Fruit fly (Drosophila melanogaster) whole organism, wandering third instar larva: Measurements from ENCODE around the gene CG6508.

Experiments
- CrebA ChIP-seq: fragments of 200-800 bp; sonication (Bioruptor generic); optimal IDR thresholded peaks from 2 replicates; lab custom pipeline; 2016; ENCODE audit warnings: missing biosample characterization, mild to moderate bottlenecking, missing genetic modification characterization, borderline replicate concordance
- Sp1 ChIP-seq: fragments of 200-800 bp; sonication (Bioruptor generic); optimal IDR thresholded peaks from 3 replicates; lab custom pipeline; 2019; ENCODE audit warnings: missing biosample characterization, mild to moderate bottlenecking, missing genetic modification characterization, moderate library complexity
- Vsx2 ChIP-seq: fragments of 200-300, 225-300 bp; sonication (Bioruptor generic); optimal IDR thresholded peaks from 2 replicates; lab custom pipeline; 2018; ENCODE audit warnings: missing biosample characterization, missing genetic modification characterization; ENCODE audit not compliant: partially characterized antibody
- lola ChIP-seq: fragments of >200 bp; optimal IDR thresholded peaks from 2 replicates; lab custom pipeline; 2017; ENCODE audit warnings: missing biosample characterization, missing genetic modification characterization
- psq ChIP-seq: fragments of 200-800 bp; sonication (Bioruptor generic); optimal IDR thresholded peaks from 3 replicates; lab custom pipeline; 2017; ENCODE audit warnings: missing biosample characterization, mild to moderate bottlenecking, missing genetic modification characterization, moderate library complexity
- sv ChIP-seq: fragments of 200-800 bp; sonication (Bioruptor generic); optimal IDR thresholded peaks from 3 replicates; lab custom pipeline; 2016; ENCODE audit warnings: missing biosample characterization, missing genetic modification characterization
- usp ChIP-seq: fragments of >200 bp; optimal IDR thresholded peaks from 2 replicates; lab custom pipeline; 2017; ENCODE audit warnings: missing biosample characterization, missing genetic modification characterization
- woc ChIP-seq: sonication (Bioruptor generic); optimal IDR thresholded peaks from 2 replicates; lab custom pipeline; 2016; ENCODE audit warnings: missing biosample characterization, mild to moderate bottlenecking, missing genetic modification characterization

- TF ChIP-seq sv = no peak
- no peak for TF ChIP-seq lola
- TF ChIP-seq psq (GFP tag; lab: Kevin White, UChicago) = no peak
- no peak for TF ChIP-seq woc (GFP tag; lab: Kevin White, UChicago)
- TF ChIP-seq Sp1 (GFP tag; lab: Kevin White, UChicago) = no peak
- TF ChIP-seq CrebA (GFP tag; lab: Kevin White, UChicago) = no peak
- no peak for TF ChIP-seq Vsx2 (GFP tag; lab: Kevin White, UChicago)
- no peak for TF ChIP-seq usp (GFP tag; lab: Kevin White, UChicago)
Measured at dm6 chr2L:10789922-10790321, 29.0 kb upstream of the CG6508 start, which contains the start of gene CG31870.
